Worm (Caenorhabditis elegans) whole organism, L1 larva: Measurements from ENCODE around the gene B0393.7.

Experiments
- C34B4.2 ChIP-seq: sonication (generic microtip); optimal IDR thresholded peaks from 2 replicates; lab custom pipeline; 2017; ENCODE audit warnings: mild to moderate bottlenecking, missing genetic modification characterization, missing compliant biosample characterization
- Y116A8C.19 ChIP-seq: sonication (generic microtip); optimal IDR thresholded peaks from 2 replicates; lab custom pipeline; 2016; ENCODE audit warnings: missing compliant biosample characterization, missing genetic modification characterization, borderline replicate concordance
- aha-1 ChIP-seq: fragments of 150-350 bp; optimal IDR thresholded peaks from 2 replicates; lab custom pipeline; 2014; ENCODE audit warnings: missing biosample characterization, missing genetic modification characterization
- alr-1 ChIP-seq: fragments of 200-800 bp; sonication (Bioruptor generic); optimal IDR thresholded peaks from 2 replicates; lab custom pipeline; 2018; ENCODE audit warnings: borderline replicate concordance, mild to moderate bottlenecking, missing genetic modification characterization, missing compliant biosample characterization
- aly-2 ChIP-seq: fragments of 150-350 bp; optimal IDR thresholded peaks from 2 replicates; lab custom pipeline; 2014; ENCODE audit warnings: missing biosample characterization, missing genetic modification characterization
- ama-1 ChIP-seq: fragments of 150-350 bp; optimal IDR thresholded peaks from 2 replicates; lab custom pipeline; 2014
- blmp-1 ChIP-seq: fragments of 150-350 bp; optimal IDR thresholded peaks from 2 replicates; lab custom pipeline; 2014; ENCODE audit warnings: missing biosample characterization, missing genetic modification characterization
- ceh-63 ChIP-seq: fragments of 200-800 bp; sonication (Bioruptor generic); optimal IDR thresholded peaks from 2 replicates; lab custom pipeline; 2018; ENCODE audit warnings: mild to moderate bottlenecking, missing genetic modification characterization, missing compliant biosample characterization
- ceh-8 ChIP-seq: fragments of 200-800 bp; sonication (Bioruptor generic); optimal IDR thresholded peaks from 2 replicates; lab custom pipeline; 2018; ENCODE audit warnings: mild to moderate bottlenecking, missing genetic modification characterization, moderate library complexity, missing compliant biosample characterization
- ceh-90 ChIP-seq: sonication (generic microtip); optimal IDR thresholded peaks from 2 replicates; lab custom pipeline; 2016; ENCODE audit warnings: missing genetic modification characterization, missing compliant biosample characterization
- efl-1 ChIP-seq, 4 experiments: fragments of 150-350 bp; optimal IDR thresholded peaks in 3 of 4; peaks in 1 of 4; 1 replicate in 1 of 4; 2 replicates in 3 of 4; lab custom pipeline; 2014; ENCODE audit warnings: missing biosample characterization in 2 of 4, missing genetic modification characterization in 2 of 4, missing genetic modification reagents in 2 of 4
- egl-27 ChIP-seq, 2 experiments: fragments of 150-350 bp in 1 of 2; sonication (generic microtip); optimal IDR thresholded peaks; 3 replicates each; lab custom pipeline; 2017 to 2018; ENCODE audit warnings: missing biosample characterization in 2 of 2, missing genetic modification characterization in 2 of 2, missing genetic modification reagents in 2 of 2
- fkh-4 ChIP-seq: sonication (generic microtip); optimal IDR thresholded peaks from 2 replicates; lab custom pipeline; 2016; ENCODE audit warnings: missing compliant biosample characterization, missing genetic modification characterization, borderline replicate concordance
- grh-1 ChIP-seq: fragments of 200-800 bp; sonication (Bioruptor generic); IDR thresholded peaks from 2 replicates; pipeline ENCODE4 v1.3.6; 2022; ENCODE audit warnings: missing genetic modification reagents, missing genetic modification characterization, missing compliant biosample characterization
- hlh-17 ChIP-seq: fragments of 200-800 bp; sonication (Bioruptor generic); optimal IDR thresholded peaks from 2 replicates; lab custom pipeline; 2018; ENCODE audit warnings: missing genetic modification characterization, mild to moderate bottlenecking, missing compliant biosample characterization, moderate library complexity, borderline replicate concordance
- hpl-2 ChIP-seq: fragments of 150-350 bp; optimal IDR thresholded peaks from 2 replicates; lab custom pipeline; 2014; ENCODE audit warnings: missing biosample characterization, missing genetic modification reagents, missing genetic modification characterization
- irx-1 ChIP-seq: sonication (generic microtip); optimal IDR thresholded peaks from 2 replicates; lab custom pipeline; 2016; ENCODE audit warnings: missing genetic modification characterization, missing compliant biosample characterization
- isw-1 ChIP-seq: fragments of 200-800 bp; sonication (Bioruptor generic); IDR thresholded peaks from 2 replicates; pipeline ENCODE4 v1.3.6; 2022; ENCODE audit warnings: missing genetic modification characterization, missing compliant biosample characterization
- lin-13 ChIP-seq: fragments of 150-350 bp; optimal IDR thresholded peaks from 2 replicates; lab custom pipeline; 2014; ENCODE audit warnings: missing biosample characterization, missing genetic modification reagents, missing genetic modification characterization
- lin-14 ChIP-seq: fragments of 200-800 bp; sonication (Bioruptor generic); optimal IDR thresholded peaks from 2 replicates; lab custom pipeline; 2018; ENCODE audit warnings: mild to moderate bottlenecking, missing genetic modification characterization, moderate library complexity, missing compliant biosample characterization
- lir-3 ChIP-seq: sonication (generic microtip); optimal IDR thresholded peaks from 2 replicates; lab custom pipeline; 2016; ENCODE audit warnings: mild to moderate bottlenecking, missing genetic modification characterization, moderate library complexity, missing compliant biosample characterization; ENCODE audit not compliant: poor library complexity
- mab-9 ChIP-seq: fragments of 200-800 bp; sonication (Bioruptor generic); IDR thresholded peaks from 2 replicates; pipeline ENCODE4 v1.3.6; 2022; ENCODE audit warnings: missing genetic modification reagents, missing genetic modification characterization, missing compliant biosample characterization
- mef-2 ChIP-seq: fragments of 150-350 bp; optimal IDR thresholded peaks from 2 replicates; lab custom pipeline; 2014; ENCODE audit warnings: missing biosample characterization, missing genetic modification characterization
- mep-1 ChIP-seq: fragments of 150-350 bp; optimal IDR thresholded peaks from 2 replicates; lab custom pipeline; 2014; ENCODE audit warnings: missing biosample characterization, missing genetic modification characterization
- nhr-12 ChIP-seq: sonication (generic microtip); optimal IDR thresholded peaks from 2 replicates; lab custom pipeline; 2017; ENCODE audit warnings: missing biosample characterization, missing genetic modification characterization
- nhr-19 ChIP-seq: fragments of 200-800 bp; sonication (Bioruptor generic); conservative IDR thresholded peaks from 2 replicates; pipeline ENCODE4 v1.3.6; 2022; ENCODE audit warnings: missing genetic modification characterization, missing compliant biosample characterization
- nhr-20 ChIP-seq: sonication (generic microtip); optimal IDR thresholded peaks from 2 replicates; lab custom pipeline; 2016; ENCODE audit warnings: mild to moderate bottlenecking, missing genetic modification characterization, missing compliant biosample characterization
- nhr-28 ChIP-seq: fragments of 150-350 bp; optimal IDR thresholded peaks from 2 replicates; lab custom pipeline; 2014; ENCODE audit warnings: missing biosample characterization, missing genetic modification characterization
- nhr-47 ChIP-seq: sonication (generic microtip); optimal IDR thresholded peaks from 2 replicates; lab custom pipeline; 2016; ENCODE audit warnings: mild to moderate bottlenecking, missing genetic modification characterization, moderate library complexity, missing compliant biosample characterization
- nhr-71 ChIP-seq: sonication (generic microtip); optimal IDR thresholded peaks from 2 replicates; lab custom pipeline; 2016; ENCODE audit warnings: mild to moderate bottlenecking, missing genetic modification characterization, moderate library complexity, missing compliant biosample characterization
- nhr-90 ChIP-seq: sonication (generic microtip); optimal IDR thresholded peaks from 2 replicates; lab custom pipeline; 2016; ENCODE audit warnings: mild to moderate bottlenecking, missing genetic modification characterization, missing compliant biosample characterization; ENCODE audit not compliant: poor library complexity
- pax-3 ChIP-seq: fragments of 200-800 bp; sonication (Bioruptor generic); optimal IDR thresholded peaks from 2 replicates; lab custom pipeline; 2018; ENCODE audit warnings: mild to moderate bottlenecking, missing genetic modification characterization, moderate library complexity, missing compliant biosample characterization
- rnt-1 ChIP-seq: sonication (generic microtip); optimal IDR thresholded peaks from 2 replicates; lab custom pipeline; 2016; ENCODE audit warnings: mild to moderate bottlenecking, missing genetic modification characterization, moderate library complexity, missing compliant biosample characterization
- skn-1 ChIP-seq: fragments of 150-350 bp; optimal IDR thresholded peaks from 2 replicates; lab custom pipeline; 2014; ENCODE audit warnings: missing biosample characterization, missing genetic modification characterization
- snpc-4 ChIP-seq: fragments of 150-350 bp; optimal IDR thresholded peaks from 2 replicates; lab custom pipeline; 2014; ENCODE audit warnings: missing biosample characterization, missing genetic modification characterization
- sox-4 ChIP-seq: sonication (generic microtip); optimal IDR thresholded peaks from 2 replicates; lab custom pipeline; 2016; ENCODE audit warnings: missing genetic modification characterization, missing compliant biosample characterization
- swsn-7 ChIP-seq: sonication (generic microtip); optimal IDR thresholded peaks from 2 replicates; lab custom pipeline; 2016; ENCODE audit warnings: missing genetic modification characterization, missing compliant biosample characterization
- unc-130 ChIP-seq: fragments of 150-350 bp; optimal IDR thresholded peaks from 2 replicates; lab custom pipeline; 2017; ENCODE audit warnings: missing biosample characterization, missing genetic modification characterization, inconsistent platforms
- unc-62 ChIP-seq: fragments of 150-350 bp; optimal IDR thresholded peaks from 2 replicates; lab custom pipeline; 2014; ENCODE audit warnings: missing biosample characterization, missing genetic modification reagents, missing genetic modification characterization
- unc-86 ChIP-seq: sonication (generic microtip); optimal IDR thresholded peaks from 2 replicates; lab custom pipeline; 2016; ENCODE audit warnings: missing genetic modification characterization, missing compliant biosample characterization
- ztf-11 ChIP-seq, 2 experiments: sonication (generic microtip); optimal IDR thresholded peaks; 2 replicates each; lab custom pipeline; 2016 to 2017; ENCODE audit warnings: missing genetic modification characterization in 2 of 2, missing biosample characterization in 1 of 2, missing compliant biosample characterization in 1 of 2

B0393.7 gene

ce11 chrIII:4740820-4741219, 37.1 kb downstream of the B0393.7 start (continued):
- TF ChIP-seq efl-1 (optimal IDR thresholded peaks at IDR 0.05; lab: Kevin White, UChicago): no peak
- TF ChIP-seq efl-1 (GFP tag; optimal IDR thresholded peaks at IDR 0.05 in 1 of 2; lab: Kevin White, UChicago): peak in 1 of 2 experiments; percentile 87
- TF ChIP-seq nhr-19: no peak
- peak; percentile 23 for TF ChIP-seq rnt-1 (tag; lab: Kevin White, UChicago)
- TF ChIP-seq egl-27 (tag; optimal IDR thresholded peaks at IDR 0.05; lab: Kevin White, UChicago): no peak
- TF ChIP-seq ceh-8: no peak
- TF ChIP-seq mef-2 (tag; lab: Kevin White, UChicago): no peak
- no peak for TF ChIP-seq pax-3 (tag; lab: Kevin White, UChicago)
- TF ChIP-seq aha-1: no peak

- no peak for TF ChIP-seq nhr-12 (tag; lab: Kevin White, UChicago)
These were observed 37.9 kb downstream of the B0393.7 start, which contains the start of gene ras-2 for ce11 chrIII:4739975-4740374. Gene ras-2 (minus strand): TSS chrIII:4740075.

- no peak for TF ChIP-seq ceh-63 (GFP tag; lab: Kevin White, UChicago)
- TF ChIP-seq lir-3 (tag; lab: Kevin White, UChicago): no peak
- no peak for TF ChIP-seq aly-2
- TF ChIP-seq swsn-7 (tag; lab: Kevin White, UChicago): no peak
- no peak for TF ChIP-seq unc-130 (tag; lab: Kevin White, UChicago)
- TF ChIP-seq alr-1 (tag; lab: Kevin White, UChicago): no peak
- TF ChIP-seq C34B4.2 (tag; lab: Kevin White, UChicago): no peak
- no peak for TF ChIP-seq hlh-17 (GFP tag; lab: Kevin White, UChicago)
- TF ChIP-seq Y116A8C.19 (tag; lab: Kevin White, UChicago): no peak
- TF ChIP-seq lin-13 (GFP tag; lab: Kevin White, UChicago): no peak
- TF ChIP-seq isw-1 (GFP tag; lab: Robert Waterston, UW): no peak
- no peak for TF ChIP-seq grh-1
- no peak for TF ChIP-seq mab-9 (GFP tag; lab: Robert Waterston, UW)
- TF ChIP-seq sox-4 (tag; lab: Kevin White, UChicago): no peak
- TF ChIP-seq irx-1 (tag; lab: Kevin White, UChicago): no peak
- TF ChIP-seq efl-1 (optimal IDR thresholded peaks at IDR 0.05; lab: Kevin White, UChicago): no peak
- no peak for TF ChIP-seq efl-1 (GFP tag; optimal IDR thresholded peaks at IDR 0.05 in 1 of 2; lab: Kevin White, UChicago)
- no peak for TF ChIP-seq aha-1
These were observed 42.5 kb downstream of the B0393.7 start, which contains the start of gene F17C8.7 for ce11 chrIII:4735443-4735842. Gene F17C8.7 (plus strand): TSS chrIII:4735743.

ce11 chrIII:4734056-4734455, 43.8 kb downstream of the B0393.7 start, which contains the start of gene F17C8.9:
Gene F17C8.9 (plus strand): TSS chrIII:4734356.
- TF ChIP-seq ceh-90 (tag; lab: Kevin White, UChicago) (no peak), unc-86 (tag; lab: Kevin White, UChicago) (no peak), skn-1 (tag; lab: Kevin White, UChicago) (no peak), lin-13 (GFP tag; lab: Kevin White, UChicago) (no peak), alr-1 (tag; lab: Kevin White, UChicago) (no peak), hpl-2 (no peak), nhr-19 (no peak), snpc-4 (tag; lab: Kevin White, UChicago) (no peak)
- TF ChIP-seq, all 84 proteins: peak for 0

ce11 chrIII:4731295-4731988, 46.5 kb downstream of the B0393.7 start, which contains the start of gene F17C8.3:
Gene F17C8.3 (plus strand): TSS chrIII:4731938.
- TF ChIP-seq alr-1 (tag; lab: Kevin White, UChicago) (no peak), efl-1 (optimal IDR thresholded peaks at IDR 0.05; lab: Kevin White, UChicago) (peak in 1 of 2 experiments; percentile 30), efl-1 (GFP tag; optimal IDR thresholded peaks at IDR 0.05 in 1 of 2; lab: Kevin White, UChicago) (no peak), nhr-20 (peak; percentile 30), nhr-47 (tag; lab: Kevin White, UChicago) (peak; percentile 14), fkh-4 (tag; lab: Kevin White, UChicago) (peak; percentile 51), ama-1 (lab: Kevin White, UChicago) (no peak), blmp-1 (no peak), nhr-90 (tag; lab: Kevin White, UChicago) (no peak), mab-9 (GFP tag; lab: Robert Waterston, UW) (no peak), nhr-71 (tag; lab: Kevin White, UChicago) (peak; percentile 86), ztf-11 (tag; optimal IDR thresholded peaks at IDR 0.05; lab: Kevin White, UChicago) (no peak), lin-14 (GFP tag; lab: Kevin White, UChicago) (peak; percentile 83), unc-130 (tag; lab: Kevin White, UChicago) (peak; percentile 4), nhr-28 (no peak), swsn-7 (tag; lab: Kevin White, UChicago) (peak; percentile 32), mep-1 (peak; percentile 20), unc-62 (GFP tag; lab: Kevin White, UChicago) (no peak), C34B4.2 (tag; lab: Kevin White, UChicago) (no peak)
